Fruit fly (Drosophila melanogaster) whole organism, embryonic: ENCODE results near the gene CG5639.

Experiments
- Abd-B ChIP-seq: fragments of 200-800 bp; sonication (Bioruptor generic); optimal IDR thresholded peaks from 2 replicates; lab custom pipeline; 2018; ENCODE audit warnings: missing biosample characterization, mild to moderate bottlenecking, missing genetic modification characterization, moderate library complexity
- Antp ChIP-seq: fragments of 200-800 bp; sonication (Bioruptor generic); optimal IDR thresholded peaks from 3 replicates; lab custom pipeline; 2016; ENCODE audit warnings: missing biosample characterization, missing genetic modification characterization
- Atf3 ChIP-seq: fragments of 200-800 bp; sonication (Bioruptor generic); optimal IDR thresholded peaks from 3 replicates; lab custom pipeline; 2016; ENCODE audit warnings: missing biosample characterization, missing genetic modification characterization
- Bteb2 ChIP-seq: fragments of 200-800 bp; sonication (Bioruptor generic); optimal IDR thresholded peaks from 2 replicates; lab custom pipeline; 2016; ENCODE audit warnings: missing biosample characterization, missing genetic modification characterization
- CG10209 ChIP-seq: fragments of 200-800 bp; sonication (Bioruptor generic); optimal IDR thresholded peaks from 3 replicates; lab custom pipeline; 2017; ENCODE audit warnings: missing biosample characterization, mild to moderate bottlenecking, missing genetic modification characterization, missing genetic modification reagents
- CG10462 ChIP-seq: fragments of 200-800 bp; sonication (Bioruptor generic); optimal IDR thresholded peaks from 2 replicates; lab custom pipeline; 2016; ENCODE audit warnings: missing biosample characterization, missing genetic modification characterization
- CG11093 ChIP-seq: fragments of 200-800 bp; sonication (Bioruptor generic); IDR thresholded peaks from 3 replicates; pipeline ENCODE4 v1.3.6; 2022; ENCODE audit warnings: missing biosample characterization, missing genetic modification characterization
- CG1233 ChIP-seq: fragments of 200-800 bp; sonication (Bioruptor generic); optimal IDR thresholded peaks from 4 replicates; lab custom pipeline; 2018; ENCODE audit warnings: missing biosample characterization, mild to moderate bottlenecking, missing genetic modification characterization
- CG12942 ChIP-seq: fragments of 200-800 bp; sonication (Bioruptor generic); optimal IDR thresholded peaks from 3 replicates; lab custom pipeline; 2016; ENCODE audit warnings: missing biosample characterization, missing genetic modification characterization
- CG13624 ChIP-seq: fragments of 200-800 bp; sonication (Bioruptor generic); optimal IDR thresholded peaks from 2 replicates; lab custom pipeline; 2016; ENCODE audit warnings: missing biosample characterization, missing genetic modification characterization
- CG15269 ChIP-seq: fragments of 200-800 bp; sonication (Bioruptor generic); optimal IDR thresholded peaks from 2 replicates; lab custom pipeline; 2018; ENCODE audit warnings: missing biosample characterization, mild to moderate bottlenecking, missing genetic modification characterization, moderate library complexity
- CG15696 ChIP-seq: fragments of 200-800 bp; sonication (Bioruptor generic); optimal IDR thresholded peaks from 2 replicates; lab custom pipeline; 2019; ENCODE audit warnings: missing biosample characterization, mild to moderate bottlenecking, missing genetic modification characterization, moderate library complexity
- CG18599 ChIP-seq: fragments of 200-800 bp; sonication (Bioruptor generic); optimal IDR thresholded peaks from 3 replicates; lab custom pipeline; 2017; ENCODE audit warnings: missing biosample characterization, missing genetic modification characterization, mild to moderate bottlenecking, moderate library complexity, missing genetic modification reagents
- CG2889 ChIP-seq: fragments of 200-800 bp; sonication (Bioruptor generic); IDR thresholded peaks from 3 replicates; pipeline ENCODE4 v1.3.6; 2022; ENCODE audit warnings: missing biosample characterization, missing genetic modification characterization
- CG34224 ChIP-seq: fragments of 200-800 bp; sonication (Bioruptor generic); IDR thresholded peaks from 3 replicates; pipeline ENCODE4 v1.3.6; 2022; ENCODE audit warnings: missing biosample characterization, missing genetic modification characterization; ENCODE audit not compliant: partially characterized antibody
- CG3995 ChIP-seq: fragments of 200-800 bp; sonication (Bioruptor generic); optimal IDR thresholded peaks from 3 replicates; lab custom pipeline; 2016; ENCODE audit warnings: missing biosample characterization, missing genetic modification characterization
- CG6765 ChIP-seq: fragments of 200-800 bp; sonication (Bioruptor generic); optimal IDR thresholded peaks from 3 replicates; lab custom pipeline; 2017; ENCODE audit warnings: missing biosample characterization, mild to moderate bottlenecking, missing genetic modification characterization
- CG7786 ChIP-seq: fragments of 200-800 bp; sonication (Bioruptor generic); optimal IDR thresholded peaks from 2 replicates; lab custom pipeline; 2016; ENCODE audit warnings: missing biosample characterization, missing genetic modification characterization
- CG7987 ChIP-seq: fragments of 200-800 bp; sonication (Bioruptor generic); optimal IDR thresholded peaks from 2 replicates; lab custom pipeline; 2018; ENCODE audit warnings: missing biosample characterization, mild to moderate bottlenecking, missing genetic modification characterization, moderate library complexity
- CG8478 ChIP-seq: fragments of >200 bp; optimal IDR thresholded peaks from 2 replicates; lab custom pipeline; 2018
- CG9609 ChIP-seq: fragments of 200-800 bp; sonication (Bioruptor generic); optimal IDR thresholded peaks from 3 replicates; lab custom pipeline; 2016; ENCODE audit warnings: missing biosample characterization, missing genetic modification characterization
- CG9727 ChIP-seq: fragments of 200-800 bp; sonication (Bioruptor generic); optimal IDR thresholded peaks from 3 replicates; lab custom pipeline; 2017; ENCODE audit warnings: missing biosample characterization, mild to moderate bottlenecking, missing genetic modification characterization
- Chrac-16 ChIP-seq: fragments of 200-800 bp; sonication (Bioruptor generic); optimal IDR thresholded peaks from 3 replicates; lab custom pipeline; 2016; ENCODE audit warnings: missing biosample characterization, missing genetic modification characterization
- D ChIP-seq, 2 experiments: fragments of 200-800 bp in 1 of 2; fragments of >200 bp in 1 of 2; sonication (Bioruptor generic) in 1 of 2; optimal IDR thresholded peaks; 2 replicates in 1 of 2; 3 replicates in 1 of 2; lab custom pipeline; 2017; ENCODE audit warnings: mild to moderate bottlenecking in 1 of 2, missing biosample characterization in 1 of 2, missing genetic modification characterization in 1 of 2, missing genetic modification reagents in 1 of 2
- Dip3 ChIP-seq: fragments of 200-800 bp; sonication (Bioruptor generic); optimal IDR thresholded peaks from 3 replicates; lab custom pipeline; 2016; ENCODE audit warnings: missing biosample characterization, missing genetic modification characterization
- GATAe ChIP-seq: fragments of 200-800 bp; sonication (Bioruptor generic); conservative IDR thresholded peaks from 2 replicates; pipeline ENCODE4 v1.3.6; 2022; ENCODE audit warnings: missing biosample characterization, missing genetic modification characterization
- Gsc ChIP-seq: fragments of 200-800 bp; sonication (Bioruptor generic); IDR thresholded peaks from 2 replicates; pipeline ENCODE4 v1.3.6; 2022; ENCODE audit warnings: missing biosample characterization, missing genetic modification characterization
- Mrtf ChIP-seq: fragments of 200-800 bp; sonication (Bioruptor generic); IDR thresholded peaks from 3 replicates; pipeline ENCODE4 v1.3.6; 2022; ENCODE audit warnings: missing biosample characterization, missing genetic modification characterization
- Oaz ChIP-seq: fragments of 200-800 bp; sonication (Bioruptor generic); IDR thresholded peaks from 2 replicates; pipeline ENCODE4 v1.3.6; 2022; ENCODE audit warnings: missing biosample characterization, missing genetic modification characterization
- Side ChIP-seq: fragments of 200-800 bp; sonication (Bioruptor generic); optimal IDR thresholded peaks from 2 replicates; lab custom pipeline; 2016; ENCODE audit warnings: missing biosample characterization, missing genetic modification characterization
- Trl ChIP-seq, 3 experiments: fragments of >200 bp in 2 of 3; fragments of 200-800 bp in 1 of 3; sonication (Bioruptor generic) in 1 of 3; optimal IDR thresholded peaks; 2 replicates in 1 of 3; 3 replicates in 2 of 3; lab custom pipeline; 2016 to 2017; ENCODE audit warnings: missing biosample characterization in 1 of 3, missing genetic modification characterization in 1 of 3
- Xrp1 ChIP-seq: fragments of 200-800 bp; sonication (Bioruptor generic); IDR thresholded peaks from 2 replicates; pipeline ENCODE4 v1.3.6; 2022; ENCODE audit warnings: missing biosample characterization, missing genetic modification characterization
- ab ChIP-seq: fragments of 200-800 bp; sonication (Bioruptor generic); optimal IDR thresholded peaks from 2 replicates; lab custom pipeline; 2016; ENCODE audit warnings: missing biosample characterization, missing genetic modification characterization
- abd-A ChIP-seq: fragments of 200-800 bp; sonication (Bioruptor generic); optimal IDR thresholded peaks from 3 replicates; lab custom pipeline; 2019; ENCODE audit warnings: missing biosample characterization, mild to moderate bottlenecking, missing genetic modification characterization, moderate library complexity
- corto ChIP-seq: fragments of 200-800 bp; sonication (Bioruptor generic); optimal IDR thresholded peaks from 2 replicates; lab custom pipeline; 2016; ENCODE audit warnings: missing biosample characterization, mild to moderate bottlenecking, missing genetic modification characterization, moderate library complexity
- crc ChIP-seq: fragments of 200-800 bp; sonication (Bioruptor generic); optimal IDR thresholded peaks from 2 replicates; lab custom pipeline; 2016; ENCODE audit warnings: missing biosample characterization, missing genetic modification characterization
- crp ChIP-seq, 2 experiments: fragments of 200-800 bp; sonication (Bioruptor generic); optimal IDR thresholded peaks; 2 replicates in 1 of 2; 3 replicates in 1 of 2; lab custom pipeline; 2017; ENCODE audit warnings: missing biosample characterization in 2 of 2, missing genetic modification characterization in 2 of 2, mild to moderate bottlenecking in 1 of 2, moderate library complexity in 1 of 2
- emc ChIP-seq: fragments of 200-800 bp; sonication (Bioruptor generic); optimal IDR thresholded peaks from 2 replicates; lab custom pipeline; 2016; ENCODE audit warnings: missing biosample characterization, missing genetic modification characterization
- fd102C ChIP-seq: fragments of 200-800 bp; sonication (Bioruptor generic); optimal IDR thresholded peaks from 2 replicates; lab custom pipeline; 2018; ENCODE audit warnings: missing biosample characterization, mild to moderate bottlenecking, missing genetic modification characterization, moderate library complexity
- grau ChIP-seq: fragments of 200-800 bp; optimal IDR thresholded peaks from 3 replicates; lab custom pipeline; 2019; ENCODE audit warnings: missing biosample characterization, mild to moderate bottlenecking, missing genetic modification characterization, moderate library complexity
- gsb-n ChIP-seq: fragments of 200-800 bp; sonication (Bioruptor generic); optimal IDR thresholded peaks from 3 replicates; lab custom pipeline; 2018; ENCODE audit warnings: missing biosample characterization, mild to moderate bottlenecking, missing genetic modification characterization
- lilli ChIP-seq: fragments of 200-800 bp; sonication (Bioruptor generic); optimal IDR thresholded peaks from 3 replicates; lab custom pipeline; 2016; ENCODE audit warnings: missing biosample characterization, missing genetic modification characterization
- mirr ChIP-seq: fragments of 200-800 bp; sonication (Bioruptor generic); optimal IDR thresholded peaks from 3 replicates; lab custom pipeline; 2018; ENCODE audit warnings: missing biosample characterization, mild to moderate bottlenecking, missing genetic modification characterization
- nmo ChIP-seq: fragments of 200-800 bp; sonication (Bioruptor generic); optimal IDR thresholded peaks from 2 replicates; lab custom pipeline; 2018; ENCODE audit warnings: missing biosample characterization, mild to moderate bottlenecking, missing genetic modification characterization, moderate library complexity
- psq ChIP-seq: fragments of 200-800 bp; sonication (Bioruptor generic); optimal IDR thresholded peaks from 2 replicates; lab custom pipeline; 2017; ENCODE audit warnings: missing biosample characterization, missing genetic modification characterization
- sd ChIP-seq: fragments of 200-800 bp; sonication (Bioruptor generic); optimal IDR thresholded peaks from 3 replicates; lab custom pipeline; 2018; ENCODE audit warnings: missing biosample characterization, mild to moderate bottlenecking, missing genetic modification characterization, moderate library complexity
- sisA ChIP-seq: fragments of 200-800 bp; sonication (Bioruptor generic); IDR thresholded peaks from 2 replicates; pipeline ENCODE4 v1.3.6; 2022; ENCODE audit warnings: missing biosample characterization, missing genetic modification characterization
- stwl ChIP-seq: fragments of 200-800 bp; sonication (Bioruptor generic); optimal IDR thresholded peaks from 3 replicates; lab custom pipeline; 2018; ENCODE audit warnings: missing biosample characterization, mild to moderate bottlenecking, missing genetic modification characterization, moderate library complexity
- tll ChIP-seq, 2 experiments: fragments of 200-800 bp in 1 of 2; fragments of >200 bp in 1 of 2; sonication (Bioruptor generic) in 1 of 2; optimal IDR thresholded peaks; 2 replicates each; lab custom pipeline; 2017 to 2019; ENCODE audit warnings: missing biosample characterization in 2 of 2, missing genetic modification characterization in 2 of 2, mild to moderate bottlenecking in 1 of 2, moderate library complexity in 1 of 2

The CG5639 gene

DNA sequence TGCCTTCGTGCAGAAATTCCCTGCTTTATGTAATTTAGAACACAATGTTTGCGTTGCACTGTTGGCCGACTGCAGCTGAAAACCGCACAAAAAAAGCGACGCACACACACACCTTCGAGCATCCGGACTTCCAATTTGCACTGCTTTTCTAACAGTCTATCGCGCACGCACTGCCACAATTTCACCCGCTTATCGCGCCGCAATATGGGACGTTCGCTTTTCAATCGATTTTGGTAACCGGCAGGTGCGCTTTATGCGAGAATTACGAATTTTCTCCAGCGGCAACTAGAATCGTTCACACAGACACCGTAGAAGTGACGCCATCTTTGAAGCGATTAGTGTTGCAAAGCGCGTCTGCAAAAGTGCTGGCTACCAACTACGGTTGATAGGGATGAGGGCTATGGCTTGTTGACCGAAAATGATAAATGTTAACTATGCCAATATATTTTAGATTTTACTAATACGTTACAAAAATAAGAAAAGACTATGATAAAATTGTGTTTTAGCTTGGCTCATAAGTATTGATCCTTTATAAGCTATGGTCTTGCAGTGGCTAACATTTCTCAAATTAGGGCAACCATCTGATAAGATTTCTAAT is 13.9 kb downstream of the CG5639 start, which contains the start of gene wdb (continued):
- TF ChIP-seq sisA, result no peak
- TF ChIP-seq Atf3 (GFP tag; lab: Kevin White, UChicago), result peak; percentile 83
- peak; percentile 36 for TF ChIP-seq mirr
- no peak for TF ChIP-seq Gsc (GFP tag; lab: Robert Waterston, UW)
- no peak for TF ChIP-seq CG10462
- TF ChIP-seq CG11093 (GFP tag; lab: Robert Waterston, UW), result peak; percentile 52; the same call in 2 of the 3 replicates
- no peak for TF ChIP-seq GATAe
- no peak for TF ChIP-seq Trl (optimal IDR thresholded peaks at IDR 0.05; lab: Kevin White, UChicago)
- TF ChIP-seq Trl (GFP tag; optimal IDR thresholded peaks at IDR 0.05; lab: Kevin White, UChicago), result peak; percentile 50
- no peak for TF ChIP-seq emc (GFP tag; lab: Kevin White, UChicago)
- TF ChIP-seq Chrac-16, result peak; percentile 52
- TF ChIP-seq ab (GFP tag; lab: Kevin White, UChicago), result no peak
- no peak for TF ChIP-seq D (optimal IDR thresholded peaks at IDR 0.05; lab: Kevin White, UChicago)
- TF ChIP-seq D (GFP tag; optimal IDR thresholded peaks at IDR 0.05; lab: Kevin White, UChicago), result no peak
- TF ChIP-seq CG7987, result no peak
- peak; percentile 36 for TF ChIP-seq CG12942
- TF ChIP-seq CG18599 (GFP tag; lab: Kevin White, UChicago), result peak; percentile 10
- TF ChIP-seq gsb-n (tag; lab: Kevin White, UChicago), result no peak
- peak; percentile 34 for TF ChIP-seq CG10209 (GFP tag; lab: Kevin White, UChicago)
- peak; percentile 44 for TF ChIP-seq grau
- peak; percentile 43 for TF ChIP-seq Side (GFP tag; lab: Kevin White, UChicago)
- no peak for TF ChIP-seq CG6765 (GFP tag; lab: Kevin White, UChicago)
- TF ChIP-seq fd102C (GFP tag; lab: Kevin White, UChicago), result no peak
- TF ChIP-seq CG9727, result no peak
- TF ChIP-seq Bteb2 (GFP tag; lab: Kevin White, UChicago), result peak; percentile 46
- peak; percentile 24 for TF ChIP-seq CG9609 (GFP tag; lab: Kevin White, UChicago)
- TF ChIP-seq CG1233, result no peak
- TF ChIP-seq CG15269, result peak; percentile 65
- TF ChIP-seq lilli (GFP tag; lab: Kevin White, UChicago), result peak; percentile 73
- TF ChIP-seq corto (GFP tag; lab: Kevin White, UChicago), result no peak
- peak; percentile 74 for TF ChIP-seq Antp (GFP tag; lab: Kevin White, UChicago)
- TF ChIP-seq CG13624 (GFP tag; lab: Kevin White, UChicago), result peak; percentile 51
- no peak for TF ChIP-seq abd-A (tag; lab: Kevin White, UChicago)
- no peak for TF ChIP-seq Xrp1 (GFP tag; lab: Robert Waterston, UW)
- no peak for TF ChIP-seq sd
- no peak for TF ChIP-seq Mrtf (GFP tag; lab: Robert Waterston, UW)
- no peak for TF ChIP-seq psq (GFP tag; lab: Kevin White, UChicago)
- TF ChIP-seq CG15696, result no peak
- no peak for TF ChIP-seq CG2889 (GFP tag; lab: Robert Waterston, UW)
- no peak for TF ChIP-seq Oaz (GFP tag; lab: Robert Waterston, UW)
- TF ChIP-seq tll (GFP tag; optimal IDR thresholded peaks at IDR 0.05; lab: Kevin White, UChicago), result no peak
- TF ChIP-seq crp (GFP tag; optimal IDR thresholded peaks at IDR 0.05; lab: Kevin White, UChicago), result no peak
- no peak for TF ChIP-seq crc (GFP tag; lab: Kevin White, UChicago)
- TF ChIP-seq Abd-B (GFP tag; lab: Kevin White, UChicago), result no peak
- peak; percentile 23 for TF ChIP-seq nmo (GFP tag; lab: Kevin White, UChicago)
- no peak for TF ChIP-seq CG34224
- peak; percentile 73 for TF ChIP-seq Dip3 (GFP tag; lab: Kevin White, UChicago)
- no peak for TF ChIP-seq CG8478 (lab: Kevin White, UChicago)
- TF ChIP-seq stwl (tag; lab: Kevin White, UChicago), result no peak
- no peak for TF ChIP-seq CG3995 (GFP tag; lab: Kevin White, UChicago)
- peak; percentile 43 for TF ChIP-seq CG7786 (GFP tag; lab: Kevin White, UChicago)
